Worm (Caenorhabditis elegans) whole organism, L3 larva: Measurements from ENCODE around the gene unc-23.

ENCODE experiments used
- R02D3.7 ChIP-seq: fragments of 150-350 bp; optimal IDR thresholded peaks from 2 replicates; lab custom pipeline; 2014; ENCODE audit warnings: missing biosample characterization, missing genetic modification characterization
- daf-12 ChIP-seq: fragments of 150-350 bp; optimal IDR thresholded peaks from 2 replicates; lab custom pipeline; 2014; ENCODE audit warnings: missing biosample characterization, missing genetic modification reagents, missing genetic modification characterization
- egl-27 ChIP-seq: sonication (generic microtip); optimal IDR thresholded peaks from 4 replicates; lab custom pipeline; 2017; ENCODE audit warnings: missing biosample characterization, missing genetic modification reagents, missing genetic modification characterization
- eor-1 ChIP-seq, 2 experiments: fragments of 150-350 bp; optimal IDR thresholded peaks; 2 replicates each; lab custom pipeline; 2014 to 2018; ENCODE audit warnings: missing biosample characterization in 2 of 2, missing genetic modification characterization in 2 of 2
- fkh-10 ChIP-seq: sonication (generic microtip); optimal IDR thresholded peaks from 2 replicates; lab custom pipeline; 2017; ENCODE audit warnings: missing biosample characterization, missing genetic modification reagents, missing genetic modification characterization
- fos-1 ChIP-seq: fragments of 150-350 bp; optimal IDR thresholded peaks from 2 replicates; lab custom pipeline; 2014; ENCODE audit warnings: missing biosample characterization, missing genetic modification characterization
- mdl-1 ChIP-seq: fragments of 150-350 bp; optimal IDR thresholded peaks from 2 replicates; lab custom pipeline; 2014; ENCODE audit warnings: missing biosample characterization, missing genetic modification characterization
- pha-4 ChIP-seq: fragments of 150-350 bp; optimal IDR thresholded peaks from 2 replicates; lab custom pipeline; 2014; ENCODE audit warnings: missing biosample characterization, missing genetic modification reagents, missing genetic modification characterization
- pqm-1 ChIP-seq: fragments of 150-350 bp; optimal IDR thresholded peaks from 2 replicates; lab custom pipeline; 2017; ENCODE audit warnings: missing biosample characterization, missing genetic modification characterization, inconsistent platforms
- snpc-4 ChIP-seq: fragments of 150-350 bp; optimal IDR thresholded peaks from 2 replicates; lab custom pipeline; 2014; ENCODE audit warnings: missing biosample characterization, missing genetic modification characterization

ce11 chrV:8944481-8944880, 8.3 kb downstream of the unc-23 start:
- TF ChIP-seq pqm-1, result no peak
- TF ChIP-seq egl-27 (tag; lab: Kevin White, UChicago), result no peak
- no peak for TF ChIP-seq snpc-4
- TF ChIP-seq mdl-1, result no peak
- no peak for TF ChIP-seq eor-1 (tag; optimal IDR thresholded peaks at IDR 0.05; lab: Kevin White, UChicago)
- no peak for TF ChIP-seq fkh-10 (GFP tag; lab: Kevin White, UChicago)
- no peak for TF ChIP-seq R02D3.7 (tag; lab: Kevin White, UChicago)
- TF ChIP-seq daf-12 (tag; lab: Kevin White, UChicago), result no peak
- no peak for TF ChIP-seq pha-4 (tag; lab: Kevin White, UChicago)
- no peak for TF ChIP-seq fos-1 (tag; lab: Kevin White, UChicago)
